Worm (Caenorhabditis elegans): Measurements from ENCODE around the gene C39B10.1.

Gene C39B10.1

ce11 chrX:10463542-10463941, at the start of gene C39B10.1:
TSS of gene C39B10.1 (minus strand) at chrX:10463642.
- no peak for TF ChIP-seq F23B12.7 (tag; optimal IDR thresholded peaks at IDR 0.05; ENCODE audit: insufficient read depth)
- TF ChIP-seq F37B4.10 (GFP tag; IDR thresholded peaks at IDR 0.05), result no peak
- no peak for TF ChIP-seq nfyb-1 (GFP tag; IDR thresholded peaks at IDR 0.05)
- no peak for TF ChIP-seq lin-40 (tag; optimal IDR thresholded peaks at IDR 0.05)
- no peak for TF ChIP-seq K11D2.4 (GFP tag; IDR thresholded peaks at IDR 0.05)
- TF ChIP-seq ceh-100 (GFP tag; IDR thresholded peaks at IDR 0.05), result no peak

DNA sequence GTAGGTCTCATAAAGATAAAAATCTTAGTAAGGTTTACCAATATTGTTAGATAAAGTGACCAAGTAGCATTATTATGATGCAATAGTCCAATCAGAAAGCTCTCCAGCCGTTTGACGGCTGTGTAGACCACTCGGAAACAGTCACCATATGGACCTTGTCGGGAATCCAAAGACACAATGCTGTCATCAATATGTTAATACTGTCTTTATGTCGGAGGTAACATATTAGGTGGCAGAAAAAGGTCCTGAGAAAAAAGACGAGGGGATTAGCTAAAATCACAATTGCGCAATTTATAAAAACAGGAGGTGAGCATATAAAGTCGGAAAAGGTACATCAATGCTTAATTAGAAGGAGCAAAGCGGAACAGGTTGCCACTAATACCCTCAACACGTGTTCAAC, 44.5 kb upstream of the C39B10.1 start:
- no peak for TF ChIP-seq atf-7 (tag; optimal IDR thresholded peaks at IDR 0.05)
- TF ChIP-seq Y67H2A.10 (GFP tag; conservative IDR thresholded peaks at IDR 0.05), result no peak
- TF ChIP-seq aptf-2 (GFP tag; conservative IDR thresholded peaks at IDR 0.05), result no peak
- no peak for TF ChIP-seq rec-8 (tag; optimal IDR thresholded peaks at IDR 0.05)
- no peak for TF ChIP-seq sea-2 (GFP tag; IDR thresholded peaks at IDR 0.05)
- TF ChIP-seq F37B4.10 (GFP tag; IDR thresholded peaks at IDR 0.05), result no peak
- TF ChIP-seq C06A6.2 (GFP tag; conservative IDR thresholded peaks at IDR 0.05), result no peak

DNA sequence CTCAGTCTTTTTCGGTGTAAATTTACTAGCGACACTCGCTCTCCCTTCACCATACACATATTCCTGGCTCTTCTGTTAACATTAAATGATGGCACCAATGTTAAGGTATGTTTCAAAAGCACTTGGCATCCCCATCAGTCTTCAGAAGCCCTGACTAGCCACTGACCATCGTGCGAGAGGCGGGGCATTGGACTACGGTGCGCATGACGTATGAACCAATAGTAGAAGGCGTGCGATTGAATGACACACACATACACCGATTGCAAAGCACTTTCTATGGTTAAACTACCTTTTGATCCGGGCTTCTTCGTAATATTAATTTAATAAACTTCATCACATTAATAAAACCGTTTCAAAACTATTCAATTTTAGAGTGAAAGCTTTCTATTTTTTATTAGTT, 41.8 kb upstream of the C39B10.1 start:
- TF ChIP-seq bed-1 (GFP tag; IDR thresholded peaks at IDR 0.05) (no peak), lin-26 (GFP tag; IDR thresholded peaks at IDR 0.05) (no peak), D2030.7 (GFP tag; IDR thresholded peaks at IDR 0.05) (no peak), ceh-79 (tag; optimal IDR thresholded peaks at IDR 0.05) (no peak), dpff-1 (tag; optimal IDR thresholded peaks at IDR 0.05) (no peak), bed-2 (GFP tag; IDR thresholded peaks at IDR 0.05) (no peak), snpc-4 (GFP tag; optimal IDR thresholded peaks at IDR 0.05) (no peak), snpc-4 (tag; optimal IDR thresholded peaks at IDR 0.05) (no peak), somi-1 (GFP tag; optimal IDR thresholded peaks at IDR 0.05) (no peak), C06A6.2 (GFP tag; conservative IDR thresholded peaks at IDR 0.05) (no peak), hmg-1.2 (GFP tag; IDR thresholded peaks at IDR 0.05) (no peak), F52B5.7 (tag; optimal IDR thresholded peaks at IDR 0.05) (no peak), pbrm-1 (GFP tag; IDR thresholded peaks at IDR 0.05) (no peak), zim-3 (tag; optimal IDR thresholded peaks at IDR 0.05) (no peak), mxl-1 (tag; optimal IDR thresholded peaks at IDR 0.05) (no peak), mes-4 (tag; optimal IDR thresholded peaks at IDR 0.05) (no peak), ekl-4 (GFP tag; IDR thresholded peaks at IDR 0.05) (no peak)

ce11 chrX:10503393-10503792, 40.0 kb upstream of the C39B10.1 start:
- TF ChIP-seq ccch-3 (GFP tag; optimal IDR thresholded peaks at IDR 0.05) (no peak), ceh-79 (tag; optimal IDR thresholded peaks at IDR 0.05) (no peak), F22D6.2 (tag; optimal IDR thresholded peaks at IDR 0.05) (no peak), attf-5 (GFP tag; optimal IDR thresholded peaks at IDR 0.05) (no peak), T26A5.8 (tag; optimal IDR thresholded peaks at IDR 0.05) (no peak), ceh-91 (GFP tag; IDR thresholded peaks at IDR 0.05) (no peak), him-1 (tag; optimal IDR thresholded peaks at IDR 0.05) (no peak), nhr-120 (GFP tag; IDR thresholded peaks at IDR 0.05) (no peak), gei-17 (GFP tag; optimal IDR thresholded peaks at IDR 0.05) (no peak), B0261.1 (tag; optimal IDR thresholded peaks at IDR 0.05) (no peak), hlh-26 (GFP tag; conservative IDR thresholded peaks at IDR 0.05) (no peak), nhr-27 (tag; optimal IDR thresholded peaks at IDR 0.05) (no peak), snpc-3.4 (tag; optimal IDR thresholded peaks at IDR 0.05) (no peak), Y53F4B.3 (GFP tag; IDR thresholded peaks at IDR 0.05) (no peak), nhr-90 (tag; optimal IDR thresholded peaks at IDR 0.05) (no peak), nhr-179 (tag; optimal IDR thresholded peaks at IDR 0.05) (no peak), F52B5.7 (tag; optimal IDR thresholded peaks at IDR 0.05) (no peak), ztf-3 (GFP tag; optimal IDR thresholded peaks at IDR 0.05) (no peak), lag-1 (GFP tag; IDR thresholded peaks at IDR 0.05) (no peak)

Data from whole organism, young adult.